Fruit fly (Drosophila melanogaster): Measurements from ENCODE around the gene mrt.

mrt gene

DNA sequence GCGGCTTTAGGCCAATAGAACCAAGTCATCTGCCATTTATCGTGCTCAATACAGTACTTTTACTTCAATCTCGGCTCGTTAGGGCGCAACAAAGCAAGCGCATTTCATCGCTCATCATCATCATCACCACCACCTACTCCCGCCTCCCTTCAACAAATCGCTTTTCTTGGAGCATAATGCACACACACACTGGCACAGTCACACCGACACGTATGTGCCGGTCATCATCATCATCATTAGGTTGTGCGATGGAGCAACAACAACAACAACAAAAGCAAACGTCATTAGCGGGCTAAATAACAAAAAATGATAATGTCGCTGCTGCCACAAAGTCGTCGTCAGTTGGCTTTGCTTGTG is 37.1 kb downstream of the mrt start (continued):
- TF ChIP-seq trh (GFP tag; optimal IDR thresholded peaks at IDR 0.05) (no peak), CG2678 (tag; optimal IDR thresholded peaks at IDR 0.05) (no peak), CG4328 (GFP tag; optimal IDR thresholded peaks at IDR 0.05) (no peak), dan (GFP tag; IDR thresholded peaks at IDR 0.05) (no peak), CG8359 (GFP tag; optimal IDR thresholded peaks at IDR 0.05; ENCODE audit: borderline replicate concordance) (no peak), CG9932 (GFP tag; IDR thresholded peaks at IDR 0.05) (no peak), hth (optimal IDR thresholded peaks at IDR 0.05) (no peak), CG9817 (tag; optimal IDR thresholded peaks at IDR 0.05) (no peak), CG13296 (GFP tag; optimal IDR thresholded peaks at IDR 0.05) (no peak), CG17359 (tag; optimal IDR thresholded peaks at IDR 0.05) (no peak), cas (GFP tag; IDR thresholded peaks at IDR 0.05) (no peak), ci (GFP tag; IDR thresholded peaks at IDR 0.05) (peak; percentile 52; the same call in 1 of the 3 replicates), pum (GFP tag; optimal IDR thresholded peaks at IDR 0.05) (no peak), croc (GFP tag; conservative IDR thresholded peaks at IDR 0.05) (no peak)

DNA sequence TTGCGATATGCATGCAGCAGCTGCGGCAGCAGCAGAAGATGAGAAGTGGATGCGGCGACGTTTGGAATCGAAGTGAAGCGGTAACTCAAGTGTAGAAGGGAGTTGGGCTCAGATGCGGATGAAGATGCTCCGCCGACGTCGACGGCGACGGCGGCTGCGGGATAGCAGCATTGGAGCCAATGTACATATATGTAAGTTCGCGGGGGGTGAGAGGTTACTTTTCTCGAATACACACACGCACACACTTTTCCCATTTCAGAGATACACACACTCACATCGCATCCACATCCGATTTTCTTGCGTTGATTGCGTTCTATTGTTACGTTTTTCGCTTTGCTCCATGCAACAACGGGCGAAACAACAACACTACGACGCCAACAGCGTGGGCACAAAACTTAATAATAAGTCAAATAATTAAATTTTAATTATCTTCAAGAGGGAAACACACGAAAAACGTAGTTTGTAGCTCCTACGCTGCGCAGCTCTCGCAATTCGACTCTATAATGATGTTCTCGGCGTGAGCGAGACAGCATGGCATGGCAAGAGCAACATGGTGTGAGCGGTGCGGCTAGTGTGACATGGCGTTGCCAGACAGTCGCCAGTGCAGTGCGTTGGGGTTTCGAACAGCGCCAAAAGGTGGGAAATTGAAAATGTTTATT is 37.6 kb downstream of the mrt start, which contains the start of gene CG18766:
Gene CG18766 (minus strand): TSS at position 508 of the 659 bp plus-strand sequence.
- TF ChIP-seq CG2199 (GFP tag; IDR thresholded peaks at IDR 0.05), result peak; percentile 70; the same call in 1 of the 3 replicates
- TF ChIP-seq Dad (GFP tag; optimal IDR thresholded peaks at IDR 0.05), result no peak
- no peak for TF ChIP-seq CG1529 (GFP tag; optimal IDR thresholded peaks at IDR 0.05)
- peak; percentile 9 for TF ChIP-seq NfI (GFP tag; optimal IDR thresholded peaks at IDR 0.05)
- peak; percentile 39 for TF ChIP-seq CG2116 (GFP tag; optimal IDR thresholded peaks at IDR 0.05)
- TF ChIP-seq Ets97D (GFP tag; optimal IDR thresholded peaks at IDR 0.05), result peak; percentile 61
- TF ChIP-seq Opbp (GFP tag; IDR thresholded peaks at IDR 0.05; ENCODE audit: partially characterized antibody), result peak; percentile 49; the same call in 2 of the 3 replicates
- peak; percentile 3 for TF ChIP-seq pnt (GFP tag; optimal IDR thresholded peaks at IDR 0.05)
- peak; percentile 41; the same call in 1 of the 2 replicates for TF ChIP-seq Bgb (GFP tag; IDR thresholded peaks at IDR 0.05; ENCODE audit: partially characterized antibody)
- TF ChIP-seq CG13287 (GFP tag; IDR thresholded peaks at IDR 0.05; ENCODE audit: partially characterized antibody), result peak; percentile 47; the same call in 1 of the 2 replicates
- no peak for TF ChIP-seq CG10147 (GFP tag; optimal IDR thresholded peaks at IDR 0.05)
- TF ChIP-seq br (optimal IDR thresholded peaks at IDR 0.05), result no peak
- peak; percentile 79 for TF ChIP-seq CG1603 (tag; optimal IDR thresholded peaks at IDR 0.05)
- TF ChIP-seq CG15479 (GFP tag; optimal IDR thresholded peaks at IDR 0.05), result peak; percentile 32
- TF ChIP-seq Spps (tag; optimal IDR thresholded peaks at IDR 0.05), result peak; percentile 3
- peak; percentile 15 for TF ChIP-seq fu2 (GFP tag; optimal IDR thresholded peaks at IDR 0.05)
- TF ChIP-seq CG12659 (GFP tag; optimal IDR thresholded peaks at IDR 0.05), result peak; percentile 62
- TF ChIP-seq repo (GFP tag; optimal IDR thresholded peaks at IDR 0.05), result peak; percentile 9
- TF ChIP-seq HmgD (GFP tag; optimal IDR thresholded peaks at IDR 0.05), result peak; percentile 86
- TF ChIP-seq Neu2 (GFP tag; optimal IDR thresholded peaks at IDR 0.05; ENCODE audit: borderline replicate concordance), result peak; percentile 39
- peak; percentile 72 for TF ChIP-seq MESR4 (GFP tag; optimal IDR thresholded peaks at IDR 0.05)
- TF ChIP-seq CG13624 (GFP tag; optimal IDR thresholded peaks at IDR 0.05), result peak; percentile 71
- TF ChIP-seq ERR (GFP tag; optimal IDR thresholded peaks at IDR 0.05), result peak; percentile 45
- TF ChIP-seq chn (GFP tag; optimal IDR thresholded peaks at IDR 0.05), result peak; percentile 60
- peak; percentile 27; the same call in 1 of the 2 replicates for TF ChIP-seq Atf6 (GFP tag; IDR thresholded peaks at IDR 0.05)
- peak; percentile 69 for TF ChIP-seq ftz-f1 (GFP tag; optimal IDR thresholded peaks at IDR 0.05)
- TF ChIP-seq CG2120 (GFP tag; optimal IDR thresholded peaks at IDR 0.05), result peak; percentile 37
- peak; percentile 22 for TF ChIP-seq CG13894 (tag; optimal IDR thresholded peaks at IDR 0.05)
- TF ChIP-seq Trl (optimal IDR thresholded peaks at IDR 0.05), result peak in 1 of 2 experiments; percentile 59
- TF ChIP-seq Trl (GFP tag; optimal IDR thresholded peaks at IDR 0.05), result peak; percentile 50
- TF ChIP-seq NFAT (GFP tag; IDR thresholded peaks at IDR 0.05), result no peak
- peak; percentile 30 for TF ChIP-seq gfzf (GFP tag; optimal IDR thresholded peaks at IDR 0.05)
- TF ChIP-seq ATbp (GFP tag; optimal IDR thresholded peaks at IDR 0.05), result no peak
- peak; percentile 20 for TF ChIP-seq B-H2 (GFP tag; optimal IDR thresholded peaks at IDR 0.05)
- peak; percentile 12 for TF ChIP-seq CG14710 (tag; optimal IDR thresholded peaks at IDR 0.05)
- no peak for TF ChIP-seq BtbVII (GFP tag; optimal IDR thresholded peaks at IDR 0.05)
